Worm (Caenorhabditis elegans) whole organism, L3 larva: ENCODE results near the gene srh-179.

ENCODE experiments used
- egl-27 ChIP-seq: sonication (generic microtip); optimal IDR thresholded peaks from 4 replicates; lab custom pipeline; 2017; ENCODE audit warnings: missing biosample characterization, missing genetic modification reagents, missing genetic modification characterization
- fkh-10 ChIP-seq: sonication (generic microtip); optimal IDR thresholded peaks from 2 replicates; lab custom pipeline; 2017; ENCODE audit warnings: missing biosample characterization, missing genetic modification reagents, missing genetic modification characterization
- nhr-237 ChIP-seq: fragments of 150-350 bp; optimal IDR thresholded peaks from 2 replicates; lab custom pipeline; 2014; ENCODE audit warnings: missing biosample characterization, missing genetic modification characterization
- nhr-67 ChIP-seq: fragments of 150-350 bp; optimal IDR thresholded peaks from 2 replicates; lab custom pipeline; 2014; ENCODE audit warnings: missing biosample characterization, missing genetic modification characterization

DNA sequence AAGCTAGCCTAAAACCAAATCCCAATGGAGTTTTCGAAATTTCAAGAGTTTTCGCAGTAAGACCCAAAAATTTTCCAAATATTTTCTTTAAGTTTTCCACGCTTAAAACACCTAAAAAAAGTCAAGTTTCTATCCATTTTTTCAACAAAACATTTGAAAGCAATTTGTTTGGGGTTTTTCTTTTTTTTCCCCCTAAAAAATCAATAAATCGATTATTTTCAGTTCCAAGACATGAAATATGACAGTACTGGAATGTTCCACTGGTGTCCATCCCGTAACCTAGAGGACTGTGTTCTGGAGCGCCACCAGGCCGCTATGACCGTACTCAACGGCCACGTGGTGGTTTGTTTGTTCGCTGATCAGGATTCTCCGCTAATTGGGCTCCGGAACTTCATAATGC is 28.4 kb downstream of the srh-179 start:
- TF ChIP-seq nhr-67 (no peak), egl-27 (tag; lab: Kevin White, UChicago) (no peak), nhr-237 (tag; lab: Kevin White, UChicago) (no peak), fkh-10 (no peak)
